Fruit fly (Drosophila melanogaster): Measurements from ENCODE around the gene CG14736.

CG14736 gene

DNA sequence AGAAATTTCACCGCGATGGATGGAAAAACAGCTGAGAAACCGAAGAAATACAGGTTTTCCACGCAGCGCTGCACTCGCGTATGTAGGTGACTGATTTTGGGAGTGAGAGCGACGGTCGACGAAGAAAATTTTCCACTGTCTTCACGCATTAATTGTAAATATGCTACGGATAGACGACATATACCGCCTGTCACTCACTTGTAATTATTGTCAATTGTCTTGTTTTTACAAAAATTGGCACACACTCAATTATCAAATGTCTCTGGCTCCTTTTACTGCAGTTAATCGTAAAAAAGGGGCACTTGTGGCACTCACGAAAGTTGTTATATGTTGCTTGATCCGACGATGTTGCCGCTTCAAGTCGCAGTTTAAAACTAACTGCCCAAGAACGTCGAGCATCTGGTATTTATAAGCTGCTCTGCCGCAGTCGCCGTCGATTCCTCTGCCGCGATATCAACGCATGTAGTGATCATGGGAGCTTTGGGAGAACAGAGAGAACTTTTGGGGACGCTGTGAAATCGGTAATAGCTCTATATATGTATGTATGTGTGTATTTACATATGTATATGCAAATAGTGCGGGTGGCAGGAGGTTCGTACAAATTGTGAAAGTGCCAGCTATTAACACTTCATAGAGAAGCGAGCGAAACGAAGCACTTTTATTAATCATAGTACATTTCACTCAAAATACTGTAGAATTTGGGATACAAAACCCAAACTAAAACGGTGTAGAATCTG lies 47.2 kb upstream of the CG14736 start, which contains the start of gene mfas (continued):
- TF ChIP-seq YL-1 (GFP tag; optimal IDR thresholded peaks at IDR 0.05) (no peak), CG17328 (GFP tag; IDR thresholded peaks at IDR 0.05) (no peak), CG31365 (tag; optimal IDR thresholded peaks at IDR 0.05) (no peak), CG11723 (GFP tag; optimal IDR thresholded peaks at IDR 0.05) (peak; percentile 7), CG8944 (GFP tag; optimal IDR thresholded peaks at IDR 0.05) (no peak), Max (GFP tag; optimal IDR thresholded peaks at IDR 0.05) (no peak), HmgZ (tag; optimal IDR thresholded peaks at IDR 0.05) (peak; percentile 5), tgo (GFP tag; IDR thresholded peaks at IDR 0.05) (no peak), CG6689 (GFP tag; IDR thresholded peaks at IDR 0.05) (no peak), CG18599 (GFP tag; optimal IDR thresholded peaks at IDR 0.05) (peak; percentile 26), CG6854 (GFP tag; optimal IDR thresholded peaks at IDR 0.05) (no peak), dysf (GFP tag; IDR thresholded peaks at IDR 0.05) (no peak), ara (GFP tag; IDR thresholded peaks at IDR 0.05) (0 out of 2 replicates have a peak, but pooled peaks have one; percentile 6), CG11093 (GFP tag; IDR thresholded peaks at IDR 0.05) (no peak), cato (GFP tag; optimal IDR thresholded peaks at IDR 0.05; ENCODE audit: borderline replicate concordance) (no peak), zen2 (GFP tag; IDR thresholded peaks at IDR 0.05; ENCODE audit: partially characterized antibody) (peak; percentile 6; the same call in 1 of the 3 replicates), dan (GFP tag; IDR thresholded peaks at IDR 0.05) (no peak), seq (GFP tag; IDR thresholded peaks at IDR 0.05) (0 out of 2 replicates have a peak, but pooled peaks have one; percentile 9), ap (GFP tag; IDR thresholded peaks at IDR 0.05) (no peak), CG4282 (GFP tag; optimal IDR thresholded peaks at IDR 0.05) (no peak), ham (GFP tag; IDR thresholded peaks at IDR 0.05) (no peak), CG17612 (GFP tag; IDR thresholded peaks at IDR 0.05) (no peak), HmgD (GFP tag; optimal IDR thresholded peaks at IDR 0.05) (no peak), Sox100B (GFP tag; optimal IDR thresholded peaks at IDR 0.05) (peak; percentile 18), CG6791 (GFP tag; IDR thresholded peaks at IDR 0.05; ENCODE audit: partially characterized antibody) (peak; percentile 34; the same call in 1 of the 3 replicates), pb (GFP tag; optimal IDR thresholded peaks at IDR 0.05) (peak; percentile 5), CG4424 (GFP tag; optimal IDR thresholded peaks at IDR 0.05) (no peak), NC2β (GFP tag; optimal IDR thresholded peaks at IDR 0.05) (no peak), chn (GFP tag; optimal IDR thresholded peaks at IDR 0.05) (no peak), wek (GFP tag; optimal IDR thresholded peaks at IDR 0.05) (peak; percentile 71), Awh (GFP tag; IDR thresholded peaks at IDR 0.05) (0 out of 2 replicates have a peak, but pooled peaks have one; percentile 31), ewg (GFP tag; optimal IDR thresholded peaks at IDR 0.05) (no peak), GATAe (GFP tag; conservative IDR thresholded peaks at IDR 0.05) (no peak), CG31441 (GFP tag; IDR thresholded peaks at IDR 0.05) (no peak), CG15011 (GFP tag; optimal IDR thresholded peaks at IDR 0.05) (no peak), MTF-1 (GFP tag; optimal IDR thresholded peaks at IDR 0.05; ENCODE audit: borderline replicate concordance) (no peak), Hand (GFP tag; optimal IDR thresholded peaks at IDR 0.05) (no peak), lab (GFP tag; optimal IDR thresholded peaks at IDR 0.05) (peak; percentile 61), fru (optimal IDR thresholded peaks at IDR 0.05) (no peak), gt (GFP tag; IDR thresholded peaks at IDR 0.05) (no peak), wor (GFP tag; IDR thresholded peaks at IDR 0.05) (no peak), dati (GFP tag; IDR thresholded peaks at IDR 0.05) (no peak), ab (GFP tag; optimal IDR thresholded peaks at IDR 0.05) (no peak), Antp (GFP tag; optimal IDR thresholded peaks at IDR 0.05) (no peak), B-H2 (GFP tag; optimal IDR thresholded peaks at IDR 0.05) (no peak), CG17829 (tag; optimal IDR thresholded peaks at IDR 0.05) (peak; percentile 4), CG13894 (tag; optimal IDR thresholded peaks at IDR 0.05) (no peak), sima (GFP tag; optimal IDR thresholded peaks at IDR 0.05) (no peak), oc (tag; optimal IDR thresholded peaks at IDR 0.05) (no peak), CG3838 (GFP tag; optimal IDR thresholded peaks at IDR 0.05) (no peak), kay (GFP tag; optimal IDR thresholded peaks at IDR 0.05) (no peak)
